Fruit fly (Drosophila melanogaster) whole organism, wandering third instar larva: ENCODE results near the gene CenB1A.

ENCODE experiments used
- Abd-B ChIP-seq: fragments of >200 bp; optimal IDR thresholded peaks from 2 replicates; lab custom pipeline; 2017; ENCODE audit warnings: missing biosample characterization, missing genetic modification characterization
- CG9705 ChIP-seq: fragments of 200-800 bp; sonication (Bioruptor generic); optimal IDR thresholded peaks from 2 replicates; lab custom pipeline; 2018; ENCODE audit warnings: missing biosample characterization, mild to moderate bottlenecking, missing genetic modification characterization
- Hnf4 ChIP-seq: fragments of 200-800 bp; sonication (Bioruptor generic); optimal IDR thresholded peaks from 2 replicates; lab custom pipeline; 2016; ENCODE audit warnings: missing biosample characterization, mild to moderate bottlenecking, missing genetic modification characterization
- Sp1 ChIP-seq: fragments of 200-800 bp; sonication (Bioruptor generic); optimal IDR thresholded peaks from 3 replicates; lab custom pipeline; 2019; ENCODE audit warnings: missing biosample characterization, mild to moderate bottlenecking, missing genetic modification characterization, moderate library complexity
- h ChIP-seq: fragments of 200-800 bp; sonication (Bioruptor generic); optimal IDR thresholded peaks from 3 replicates; lab custom pipeline; 2016; ENCODE audit warnings: missing biosample characterization, mild to moderate bottlenecking, missing genetic modification characterization

DNA sequence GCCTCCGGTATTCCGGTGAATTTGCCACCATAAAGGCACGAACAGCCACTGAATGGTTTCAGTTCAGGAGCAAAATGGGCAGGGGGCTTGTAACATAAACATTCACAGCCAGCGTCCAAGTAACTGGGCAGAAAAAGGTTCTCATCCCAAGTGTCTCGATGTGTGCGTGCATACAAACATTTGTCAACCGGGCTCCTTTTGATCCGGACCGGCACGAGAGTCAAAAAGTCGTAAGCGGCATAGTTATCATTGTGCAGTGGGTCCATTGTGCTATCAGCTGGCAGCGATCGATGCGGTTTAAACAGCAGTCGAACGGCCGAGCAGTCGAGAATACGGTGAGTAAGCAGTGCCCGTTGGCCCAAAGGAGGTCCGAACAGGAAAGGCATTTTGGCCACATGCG, 27.5 kb downstream of the CenB1A start:
- TF ChIP-seq Abd-B: no peak
- TF ChIP-seq Hnf4 (GFP tag; lab: Kevin White, UChicago): no peak
- no peak for TF ChIP-seq h (GFP tag; lab: Kevin White, UChicago)
- TF ChIP-seq CG9705 (GFP tag; lab: Kevin White, UChicago): no peak
- no peak for TF ChIP-seq Sp1
